Fruit fly (Drosophila melanogaster): ENCODE results near the gene CG42752.

CG42752 gene

dm6 chr2L:18689376-18689775, 50.5 kb downstream of the CG42752 start, which contains the start of gene CG10336 (continued):
- TF ChIP-seq zen2 (GFP tag; IDR thresholded peaks at IDR 0.05; ENCODE audit: partially characterized antibody) (peak; percentile 57; the same call in 1 of the 3 replicates), oc (tag; optimal IDR thresholded peaks at IDR 0.05) (no peak), CG11093 (GFP tag; IDR thresholded peaks at IDR 0.05) (no peak), CG6683 (GFP tag; optimal IDR thresholded peaks at IDR 0.05) (no peak), fru (optimal IDR thresholded peaks at IDR 0.05) (no peak), sr (GFP tag; IDR thresholded peaks at IDR 0.05) (no peak), wek (GFP tag; optimal IDR thresholded peaks at IDR 0.05) (no peak), CG10267 (tag; optimal IDR thresholded peaks at IDR 0.05) (no peak), Pdp1 (GFP tag; optimal IDR thresholded peaks at IDR 0.05) (peak in 1 of 2 experiments; percentile 100), crp (GFP tag; optimal IDR thresholded peaks at IDR 0.05) (peak in 1 of 2 experiments; percentile 10), CG12071 (GFP tag; optimal IDR thresholded peaks at IDR 0.05) (no peak), ind (GFP tag; optimal IDR thresholded peaks at IDR 0.05) (no peak), CG8765 (GFP tag; IDR thresholded peaks at IDR 0.05) (no peak), CG5953 (GFP tag; IDR thresholded peaks at IDR 0.05) (no peak), CG13894 (tag; optimal IDR thresholded peaks at IDR 0.05) (no peak), org-1 (GFP tag; optimal IDR thresholded peaks at IDR 0.05) (no peak), maf-S (GFP tag; optimal IDR thresholded peaks at IDR 0.05) (no peak), Sry-δ (GFP tag; optimal IDR thresholded peaks at IDR 0.05) (no peak), lola (GFP tag; optimal IDR thresholded peaks at IDR 0.05) (no peak), ham (GFP tag; IDR thresholded peaks at IDR 0.05) (no peak), CG6791 (GFP tag; IDR thresholded peaks at IDR 0.05; ENCODE audit: partially characterized antibody) (peak; percentile 56; the same call in 2 of the 3 replicates), BtbVII (GFP tag; optimal IDR thresholded peaks at IDR 0.05) (no peak), ranshi (GFP tag; IDR thresholded peaks at IDR 0.05) (no peak), gem (tag; optimal IDR thresholded peaks at IDR 0.05) (no peak), CG2202 (tag; optimal IDR thresholded peaks at IDR 0.05) (no peak), Hand (GFP tag; optimal IDR thresholded peaks at IDR 0.05) (no peak), p53 (GFP tag; optimal IDR thresholded peaks at IDR 0.05) (no peak), CG12659 (GFP tag; optimal IDR thresholded peaks at IDR 0.05) (no peak), her (GFP tag; optimal IDR thresholded peaks at IDR 0.05) (no peak), eve (GFP tag; optimal IDR thresholded peaks at IDR 0.05) (no peak), MESR4 (GFP tag; optimal IDR thresholded peaks at IDR 0.05) (peak; percentile 64), CG5180 (GFP tag; optimal IDR thresholded peaks at IDR 0.05) (no peak), Fer3 (tag; optimal IDR thresholded peaks at IDR 0.05) (no peak), CG10979 (tag; optimal IDR thresholded peaks at IDR 0.05) (no peak), eyg (GFP tag; optimal IDR thresholded peaks at IDR 0.05) (no peak), CG7987 (GFP tag; optimal IDR thresholded peaks at IDR 0.05) (no peak), danr (GFP tag; IDR thresholded peaks at IDR 0.05) (no peak), dysf (GFP tag; IDR thresholded peaks at IDR 0.05) (no peak), HLH4C (GFP tag; IDR thresholded peaks at IDR 0.05; ENCODE audit: partially characterized antibody) (0 out of 3 replicates have a peak, but pooled peaks have one; percentile 8), Spps (tag; optimal IDR thresholded peaks at IDR 0.05) (no peak), Lhr (GFP tag; optimal IDR thresholded peaks at IDR 0.05) (peak; percentile 9), Myb (GFP tag; optimal IDR thresholded peaks at IDR 0.05) (no peak), HLH3B (GFP tag; IDR thresholded peaks at IDR 0.05) (no peak), CG7372 (GFP tag; IDR thresholded peaks at IDR 0.05) (no peak), salm (tag; optimal IDR thresholded peaks at IDR 0.05) (no peak), chif (GFP tag; optimal IDR thresholded peaks at IDR 0.05) (no peak), pho (GFP tag; optimal IDR thresholded peaks at IDR 0.05) (no peak), CG1792 (GFP tag; optimal IDR thresholded peaks at IDR 0.05) (no peak), zfh1 (GFP tag; IDR thresholded peaks at IDR 0.05) (no peak), Blimp-1 (GFP tag; optimal IDR thresholded peaks at IDR 0.05) (no peak), CG10654 (GFP tag; optimal IDR thresholded peaks at IDR 0.05) (no peak)

Data from whole organism, embryonic.